Fruit fly (Drosophila melanogaster) S2 (cell line): ENCODE results near the gene tj.

ENCODE experiments used
- CG8478 ChIP-seq: fragments of >200 bp; optimal IDR thresholded peaks from 2 replicates; lab custom pipeline; 2018
- CTCF ChIP-seq, 2 experiments: fragments of >200 bp; optimal IDR thresholded peaks; 2 replicates each; lab custom pipeline; 2018

DNA sequence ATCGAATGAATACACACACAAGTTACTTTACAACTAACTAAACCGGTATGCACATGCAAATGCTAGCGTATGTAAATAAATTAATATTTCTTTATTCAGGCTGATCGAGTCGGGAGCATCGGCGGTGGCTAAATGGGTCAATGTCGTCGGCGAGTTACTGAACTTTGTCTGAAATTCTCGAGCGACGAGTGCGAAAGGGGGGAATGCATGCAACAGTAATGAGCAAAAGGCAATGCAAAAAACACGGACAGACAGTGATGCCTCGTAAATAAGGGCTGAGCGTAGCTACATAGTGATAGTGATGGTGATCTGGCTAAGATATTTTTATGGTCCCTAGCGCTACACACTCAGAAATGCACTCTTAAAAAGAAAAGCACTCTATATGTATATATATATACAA lies 23.3 kb upstream of the tj start:
- no peak for TF ChIP-seq CG8478
- no peak for TF ChIP-seq CTCF (optimal IDR thresholded peaks at IDR 0.05; lab: Kevin White, UChicago)
